Fruit fly (Drosophila melanogaster) whole organism, embryonic: ENCODE data around the gene hob.

Experiments used
- Adf1 ChIP-seq: fragments of 200-800 bp; sonication (Bioruptor generic); IDR thresholded peaks from 2 replicates; pipeline ENCODE4 v1.3.6; 2022; ENCODE audit warnings: missing biosample characterization, missing genetic modification characterization
- CG1024 ChIP-seq: fragments of 200-800 bp; sonication (Bioruptor generic); IDR thresholded peaks from 2 replicates; pipeline ENCODE4 v1.3.6; 2022; ENCODE audit warnings: missing biosample characterization, missing genetic modification characterization
- CG10431 ChIP-seq: fragments of 200-800 bp; sonication (Bioruptor generic); optimal IDR thresholded peaks from 3 replicates; lab custom pipeline; 2018; ENCODE audit warnings: missing biosample characterization, mild to moderate bottlenecking, missing genetic modification characterization
- CG10654 ChIP-seq: fragments of 200-800 bp; sonication (Bioruptor generic); optimal IDR thresholded peaks from 2 replicates; lab custom pipeline; 2016; ENCODE audit warnings: missing biosample characterization, missing genetic modification characterization
- CG11560 ChIP-seq: fragments of 200-800 bp; sonication (Bioruptor generic); IDR thresholded peaks from 3 replicates; pipeline ENCODE4 v1.3.6; 2022; ENCODE audit warnings: missing biosample characterization, missing genetic modification characterization
- CG13624 ChIP-seq: fragments of 200-800 bp; sonication (Bioruptor generic); optimal IDR thresholded peaks from 2 replicates; lab custom pipeline; 2016; ENCODE audit warnings: missing biosample characterization, missing genetic modification characterization
- CG14441 ChIP-seq: fragments of 200-800 bp; sonication (Bioruptor generic); IDR thresholded peaks from 2 replicates; pipeline ENCODE4 v1.3.6; 2022; ENCODE audit warnings: missing biosample characterization, missing genetic modification characterization
- CG14860 ChIP-seq: fragments of 200-800 bp; sonication (Bioruptor generic); IDR thresholded peaks from 3 replicates; pipeline ENCODE4 v1.3.6; 2022; ENCODE audit warnings: missing biosample characterization, missing genetic modification characterization; ENCODE audit not compliant: partially characterized antibody
- CG16779 ChIP-seq: fragments of 200-800 bp; sonication (Bioruptor generic); IDR thresholded peaks from 2 replicates; pipeline ENCODE4 v1.3.6; 2022; ENCODE audit warnings: missing biosample characterization, missing genetic modification characterization
- CG17186 ChIP-seq: fragments of 200-800 bp; sonication (Bioruptor generic); optimal IDR thresholded peaks from 3 replicates; lab custom pipeline; 2017; ENCODE audit warnings: missing biosample characterization, missing genetic modification reagents, missing genetic modification characterization
- CG18599 ChIP-seq: fragments of 200-800 bp; sonication (Bioruptor generic); optimal IDR thresholded peaks from 3 replicates; lab custom pipeline; 2017; ENCODE audit warnings: missing biosample characterization, missing genetic modification characterization, mild to moderate bottlenecking, moderate library complexity, missing genetic modification reagents
- CG2712 ChIP-seq: fragments of 200-800 bp; optimal IDR thresholded peaks from 3 replicates; lab custom pipeline; 2019; ENCODE audit warnings: missing biosample characterization, mild to moderate bottlenecking, missing genetic modification characterization, moderate library complexity
- CG3065 ChIP-seq: fragments of 200-800 bp; sonication (Bioruptor generic); optimal IDR thresholded peaks from 2 replicates; lab custom pipeline; 2016; ENCODE audit warnings: missing biosample characterization, missing genetic modification characterization
- CG34376 ChIP-seq: fragments of 200-800 bp; sonication (Bioruptor generic); optimal IDR thresholded peaks from 2 replicates; lab custom pipeline; 2018; ENCODE audit warnings: missing biosample characterization, mild to moderate bottlenecking, missing genetic modification characterization
- CG6813 ChIP-seq: fragments of 200-800 bp; sonication (Bioruptor generic); optimal IDR thresholded peaks from 2 replicates; lab custom pipeline; 2017; ENCODE audit warnings: missing biosample characterization, missing genetic modification characterization, mild to moderate bottlenecking, moderate library complexity, missing genetic modification reagents
- CG7745 ChIP-seq: fragments of 200-800 bp; sonication (Bioruptor generic); optimal IDR thresholded peaks from 2 replicates; lab custom pipeline; 2018; ENCODE audit warnings: missing biosample characterization, mild to moderate bottlenecking, missing genetic modification characterization, moderate library complexity
- Deaf1 ChIP-seq: fragments of 200-800 bp; optimal IDR thresholded peaks from 3 replicates; lab custom pipeline; 2019; ENCODE audit warnings: missing biosample characterization, mild to moderate bottlenecking, missing genetic modification characterization, moderate library complexity
- H2.0 ChIP-seq: fragments of 200-800 bp; sonication (Bioruptor generic); IDR thresholded peaks from 2 replicates; pipeline ENCODE4 v1.3.6; 2022; ENCODE audit warnings: missing biosample characterization, missing genetic modification characterization
- HmgD ChIP-seq: fragments of 200-800 bp; sonication (Bioruptor generic); optimal IDR thresholded peaks from 3 replicates; lab custom pipeline; 2016; ENCODE audit warnings: missing biosample characterization, missing genetic modification characterization
- Hsf ChIP-seq: fragments of 200-800 bp; sonication (Bioruptor generic); optimal IDR thresholded peaks from 3 replicates; lab custom pipeline; 2016; ENCODE audit warnings: missing biosample characterization, missing genetic modification characterization
- MBD-R2 ChIP-seq: fragments of 200-800 bp; sonication (Bioruptor generic); IDR thresholded peaks from 2 replicates; pipeline ENCODE4 v1.3.6; 2022; ENCODE audit warnings: missing biosample characterization, missing genetic modification characterization
- MTF-1 ChIP-seq: fragments of 200-800 bp; sonication (Bioruptor generic); optimal IDR thresholded peaks from 2 replicates; lab custom pipeline; 2018; ENCODE audit warnings: missing biosample characterization, mild to moderate bottlenecking, missing genetic modification characterization, borderline replicate concordance
- NC2β ChIP-seq: fragments of 200-800 bp; sonication (Bioruptor generic); optimal IDR thresholded peaks from 2 replicates; lab custom pipeline; 2016; ENCODE audit warnings: missing biosample characterization, missing genetic modification characterization
- Six4 ChIP-seq: fragments of 200-800 bp; sonication (Bioruptor generic); optimal IDR thresholded peaks from 2 replicates; lab custom pipeline; 2016; ENCODE audit warnings: missing biosample characterization, missing genetic modification characterization
- Xbp1 ChIP-seq: fragments of 200-800 bp; sonication (Bioruptor generic); optimal IDR thresholded peaks from 3 replicates; lab custom pipeline; 2016; ENCODE audit warnings: missing biosample characterization, mild to moderate bottlenecking, missing genetic modification characterization
- bab2 ChIP-seq: fragments of 200-800 bp; sonication (Bioruptor generic); optimal IDR thresholded peaks from 2 replicates; lab custom pipeline; 2016; ENCODE audit warnings: missing biosample characterization, missing genetic modification characterization
- caup ChIP-seq: fragments of 200-800 bp; sonication (Bioruptor generic); optimal IDR thresholded peaks from 3 replicates; lab custom pipeline; 2017; ENCODE audit warnings: missing biosample characterization, mild to moderate bottlenecking, missing genetic modification characterization, moderate library complexity; ENCODE audit not compliant: severe bottlenecking
- chn ChIP-seq: fragments of 200-800 bp; sonication (Bioruptor generic); optimal IDR thresholded peaks from 2 replicates; lab custom pipeline; 2016; ENCODE audit warnings: missing biosample characterization, missing genetic modification characterization
- ci ChIP-seq: fragments of 200-800 bp; sonication (Bioruptor generic); IDR thresholded peaks from 3 replicates; pipeline ENCODE4 v1.3.6; 2022; ENCODE audit warnings: missing biosample characterization, missing genetic modification characterization
- en ChIP-seq: fragments of 200-800 bp; sonication (Bioruptor generic); optimal IDR thresholded peaks from 2 replicates; lab custom pipeline; 2016; ENCODE audit warnings: missing biosample characterization, missing genetic modification characterization
- fru ChIP-seq: fragments of >200 bp; optimal IDR thresholded peaks from 2 replicates; lab custom pipeline; 2017
- gfzf ChIP-seq: fragments of 200-800 bp; sonication (Bioruptor generic); optimal IDR thresholded peaks from 2 replicates; lab custom pipeline; 2016; ENCODE audit warnings: missing biosample characterization, mild to moderate bottlenecking, missing genetic modification characterization, moderate library complexity
- grau ChIP-seq: fragments of 200-800 bp; optimal IDR thresholded peaks from 3 replicates; lab custom pipeline; 2019; ENCODE audit warnings: missing biosample characterization, mild to moderate bottlenecking, missing genetic modification characterization, moderate library complexity
- hb ChIP-seq: fragments of 200-800 bp; sonication (Bioruptor generic); IDR thresholded peaks from 3 replicates; pipeline ENCODE4 v1.3.6; 2022; ENCODE audit warnings: missing biosample characterization, missing genetic modification characterization; ENCODE audit not compliant: partially characterized antibody
- hth ChIP-seq: fragments of >200 bp; optimal IDR thresholded peaks from 2 replicates; lab custom pipeline; 2017; ENCODE audit warnings: inconsistent platforms
- kah ChIP-seq: fragments of 200-800 bp; sonication (Bioruptor generic); optimal IDR thresholded peaks from 2 replicates; lab custom pipeline; 2018; ENCODE audit warnings: missing biosample characterization, mild to moderate bottlenecking, missing genetic modification characterization
- ken ChIP-seq: fragments of 200-800 bp; sonication (Bioruptor generic); IDR thresholded peaks from 3 replicates; pipeline ENCODE4 v1.3.6; 2022; ENCODE audit warnings: missing biosample characterization, missing genetic modification characterization
- kni ChIP-seq: fragments of 200-800 bp; sonication (Bioruptor generic); optimal IDR thresholded peaks from 3 replicates; lab custom pipeline; 2017; ENCODE audit warnings: mild to moderate bottlenecking, missing biosample characterization, missing genetic modification reagents, missing genetic modification characterization
- lov ChIP-seq, 2 experiments: fragments of 200-800 bp in 1 of 2; fragments of >200 bp in 1 of 2; sonication (Bioruptor generic) in 1 of 2; IDR thresholded peaks in 1 of 2; optimal IDR thresholded peaks in 1 of 2; 2 replicates in 1 of 2; 3 replicates in 1 of 2; pipeline versions ENCODE4 v1.3.6 to Lab custom; 2017 to 2022; ENCODE audit warnings: missing biosample characterization in 1 of 2, missing genetic modification characterization in 1 of 2
- schlank ChIP-seq: fragments of 200-800 bp; sonication (Bioruptor generic); optimal IDR thresholded peaks from 2 replicates; lab custom pipeline; 2018; ENCODE audit warnings: missing biosample characterization, mild to moderate bottlenecking, missing genetic modification characterization
- sob ChIP-seq: fragments of 200-800 bp; sonication (Bioruptor generic); IDR thresholded peaks from 2 replicates; pipeline ENCODE4 v1.3.6; 2022; ENCODE audit warnings: missing biosample characterization, missing genetic modification characterization
- tgo ChIP-seq: fragments of 200-800 bp; sonication (Bioruptor generic); IDR thresholded peaks from 3 replicates; pipeline ENCODE4 v1.3.6; 2022; ENCODE audit warnings: missing biosample characterization, missing genetic modification characterization
- wor ChIP-seq: fragments of 200-800 bp; sonication (Bioruptor generic); IDR thresholded peaks from 2 replicates; pipeline ENCODE4 v1.3.6; 2022; ENCODE audit warnings: missing biosample characterization, missing genetic modification characterization

hob gene

dm6 chr3L:3208895-3209294 is 9.8 kb downstream of the hob start, which contains the start of the genes CG32269 and CG32270 (continued):
- TF ChIP-seq CG18599 (GFP tag; lab: Kevin White, UChicago) (no peak), CG16779 (GFP tag; lab: Robert Waterston, UW) (no peak), grau (tag; lab: Kevin White, UChicago) (no peak), MBD-R2 (no peak), caup (GFP tag; lab: Kevin White, UChicago) (peak; percentile 11), sob (GFP tag; lab: Robert Waterston, UW) (no peak), ci (no peak), bab2 (GFP tag; lab: Kevin White, UChicago) (no peak), hth (no peak), CG1024 (GFP tag; lab: Robert Waterston, UW) (no peak), ken (GFP tag; lab: Robert Waterston, UW) (no peak), lov (optimal IDR thresholded peaks at IDR 0.05; lab: Kevin White, UChicago) (no peak), lov (GFP tag; IDR thresholded peaks at IDR 0.05; lab: Robert Waterston, UW) (no peak), Adf1 (no peak), NC2β (GFP tag; lab: Kevin White, UChicago) (no peak), CG34376 (no peak), CG14441 (GFP tag; lab: Robert Waterston, UW) (no peak), hb (GFP tag; lab: Robert Waterston, UW) (no peak), en (no peak), chn (GFP tag; lab: Kevin White, UChicago) (no peak), CG10654 (GFP tag; lab: Kevin White, UChicago) (no peak), CG13624 (GFP tag; lab: Kevin White, UChicago) (no peak), CG14860 (GFP tag; lab: Robert Waterston, UW) (no peak), HmgD (GFP tag; lab: Kevin White, UChicago) (no peak), CG3065 (no peak), fru (no peak), gfzf (GFP tag; lab: Kevin White, UChicago) (no peak), CG6813 (GFP tag; lab: Kevin White, UChicago) (peak; percentile 18), Deaf1 (tag; lab: Kevin White, UChicago) (no peak), MTF-1 (GFP tag; lab: Kevin White, UChicago) (peak; percentile 0), kni (GFP tag; lab: Kevin White, UChicago) (no peak), CG2712 (tag; lab: Kevin White, UChicago) (no peak), Xbp1 (GFP tag; lab: Kevin White, UChicago) (no peak), CG10431 (no peak), wor (GFP tag; lab: Robert Waterston, UW) (no peak), tgo (GFP tag; lab: Robert Waterston, UW) (no peak), Hsf (GFP tag; lab: Kevin White, UChicago) (no peak), CG11560 (tag; lab: Robert Waterston, UW) (no peak), CG7745 (tag; lab: Kevin White, UChicago) (no peak), kah (GFP tag; lab: Kevin White, UChicago) (peak; percentile 71), Six4 (GFP tag; lab: Kevin White, UChicago) (no peak), H2.0 (GFP tag; lab: Robert Waterston, UW) (no peak), schlank (tag; lab: Kevin White, UChicago) (no peak), CG17186 (GFP tag; lab: Kevin White, UChicago) (no peak)
